Fruit fly (Drosophila melanogaster): ENCODE results near the gene HDAC11.

Gene HDAC11

DNA sequence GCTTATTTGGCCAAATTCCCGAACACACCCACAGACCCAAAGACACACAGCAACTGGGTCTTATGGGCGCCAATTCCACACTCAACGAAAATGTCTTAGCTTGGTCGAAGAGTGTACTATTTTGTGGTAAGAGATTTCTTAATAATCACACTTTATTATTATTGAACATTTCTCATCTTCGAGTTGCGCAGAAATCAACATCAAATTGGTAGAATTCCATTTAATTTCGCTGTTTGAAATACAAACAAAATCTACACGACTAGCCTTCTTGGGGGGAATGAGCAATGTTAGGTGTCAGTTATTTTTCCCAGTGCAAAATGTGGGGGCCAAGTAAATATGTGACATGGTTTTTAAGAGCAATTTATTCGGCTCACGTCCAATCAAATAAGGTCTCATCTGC is 34.9 kb upstream of the HDAC11 start (continued):
- TF ChIP-seq CG30403 (GFP tag; optimal IDR thresholded peaks at IDR 0.05) = peak; percentile 13
- TF ChIP-seq CG12236 (GFP tag; optimal IDR thresholded peaks at IDR 0.05) = no peak
- no peak for TF ChIP-seq scrt (GFP tag; optimal IDR thresholded peaks at IDR 0.05)
- no peak for TF ChIP-seq mam (GFP tag; optimal IDR thresholded peaks at IDR 0.05)
- no peak for TF ChIP-seq CG33557 (GFP tag; optimal IDR thresholded peaks at IDR 0.05)
- TF ChIP-seq CG10565 (GFP tag; optimal IDR thresholded peaks at IDR 0.05) = no peak

DNA sequence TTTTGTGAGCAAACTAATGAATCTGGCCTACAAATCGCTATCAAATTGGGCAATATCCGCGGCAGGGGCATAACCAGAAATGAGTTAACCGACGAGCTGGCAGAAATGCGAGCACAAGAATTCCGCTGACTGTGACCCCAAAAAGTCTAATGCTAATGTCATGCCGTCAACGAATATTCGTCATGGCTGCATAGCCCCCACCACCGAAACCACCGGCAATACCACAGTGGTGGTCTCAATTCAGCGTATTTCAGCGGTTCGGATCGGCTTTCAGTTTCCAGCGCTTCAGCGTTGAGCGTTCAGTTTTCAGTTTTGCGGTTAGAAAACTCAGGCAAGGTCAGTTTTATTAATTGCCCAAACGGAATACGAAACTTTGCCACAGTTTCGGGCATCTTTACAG is 34.2 kb upstream of the HDAC11 start:
- TF ChIP-seq ac (GFP tag; optimal IDR thresholded peaks at IDR 0.05) (no peak), CG1792 (GFP tag; optimal IDR thresholded peaks at IDR 0.05) (no peak)

DNA sequence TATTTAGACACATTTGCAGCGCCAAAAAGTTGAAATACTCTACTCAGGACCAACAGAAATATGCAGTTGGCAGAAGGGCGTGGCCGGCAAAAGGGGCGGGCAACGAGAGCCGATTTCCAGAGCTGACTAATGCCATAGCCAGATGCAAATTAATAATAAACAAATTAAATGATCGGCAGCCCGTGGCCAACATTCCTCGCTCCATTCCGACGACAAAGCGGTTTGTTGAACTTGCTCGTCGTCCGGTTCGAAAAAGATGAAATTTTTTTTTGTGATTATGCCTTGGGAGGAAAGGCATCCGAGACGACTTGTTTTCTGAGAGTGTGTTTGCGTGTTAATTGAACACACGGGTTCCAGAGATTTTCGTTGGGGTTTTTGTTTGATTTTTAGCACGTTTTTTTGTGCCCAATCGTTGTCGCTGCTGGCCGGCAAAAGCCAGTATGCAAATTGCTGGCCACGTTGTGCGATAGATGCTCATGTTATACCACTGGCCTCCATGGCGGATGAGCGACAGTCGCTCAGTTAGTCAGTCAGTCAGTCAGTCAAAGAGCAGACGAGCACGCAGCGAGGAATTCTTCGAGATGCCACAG is 33.4 kb upstream of the HDAC11 start:
- TF ChIP-seq Sry-β (GFP tag; optimal IDR thresholded peaks at IDR 0.05) = no peak
- TF ChIP-seq esg (GFP tag; conservative IDR thresholded peaks at IDR 0.05) = no peak
- peak; percentile 96 for TF ChIP-seq sd (tag; optimal IDR thresholded peaks at IDR 0.05)
- no peak for TF ChIP-seq CG12659 (GFP tag; optimal IDR thresholded peaks at IDR 0.05)
- no peak for TF ChIP-seq lbe (GFP tag; optimal IDR thresholded peaks at IDR 0.05)
- no peak for TF ChIP-seq disco-r (GFP tag; optimal IDR thresholded peaks at IDR 0.05)
- no peak for TF ChIP-seq HLHmδ (GFP tag; optimal IDR thresholded peaks at IDR 0.05)
- TF ChIP-seq CG18764 (GFP tag; optimal IDR thresholded peaks at IDR 0.05) = no peak
- no peak for TF ChIP-seq ab (GFP tag; optimal IDR thresholded peaks at IDR 0.05)
- TF ChIP-seq CG31224 (GFP tag; IDR thresholded peaks at IDR 0.05) = no peak
- TF ChIP-seq cato (GFP tag; optimal IDR thresholded peaks at IDR 0.05; ENCODE audit: borderline replicate concordance) = no peak
- no peak for TF ChIP-seq CG34224 (GFP tag; IDR thresholded peaks at IDR 0.05; ENCODE audit: partially characterized antibody)
- TF ChIP-seq CG42726 (GFP tag; IDR thresholded peaks at IDR 0.05; ENCODE audit: partially characterized antibody) = no peak
- TF ChIP-seq CG17829 (tag; optimal IDR thresholded peaks at IDR 0.05) = no peak
- no peak for TF ChIP-seq Dad (GFP tag; optimal IDR thresholded peaks at IDR 0.05)
- TF ChIP-seq Ets65A (GFP tag) = peak; percentile 39
- TF ChIP-seq CG2116 (GFP tag; optimal IDR thresholded peaks at IDR 0.05) = no peak
- no peak for TF ChIP-seq CG4730 (GFP tag; IDR thresholded peaks at IDR 0.05)
- no peak for TF ChIP-seq phol (tag; optimal IDR thresholded peaks at IDR 0.05)
- 0 out of 4 replicates have a peak, but pooled peaks have one; percentile 70 for TF ChIP-seq chinmo (GFP tag; IDR thresholded peaks at IDR 0.05; ENCODE audit: partially characterized antibody)
- no peak for TF ChIP-seq gcm (GFP tag; optimal IDR thresholded peaks at IDR 0.05)
- TF ChIP-seq Xbp1 (GFP tag; optimal IDR thresholded peaks at IDR 0.05) = no peak
- peak; percentile 49 for TF ChIP-seq CG8281 (tag; optimal IDR thresholded peaks at IDR 0.05)
- no peak for TF ChIP-seq nerfin-1 (tag; optimal IDR thresholded peaks at IDR 0.05)
- TF ChIP-seq Pdp1 (GFP tag; optimal IDR thresholded peaks at IDR 0.05) = peak in 1 of 2 experiments; percentile 20
- no peak for TF ChIP-seq CG3163 (GFP tag; optimal IDR thresholded peaks at IDR 0.05)
- TF ChIP-seq gfzf (GFP tag; optimal IDR thresholded peaks at IDR 0.05) = no peak
- TF ChIP-seq aop (GFP tag; IDR thresholded peaks at IDR 0.05) = no peak
- no peak for TF ChIP-seq fd96Cb (tag; optimal IDR thresholded peaks at IDR 0.05)
- no peak for TF ChIP-seq CG16779 (GFP tag; IDR thresholded peaks at IDR 0.05)
- no peak for TF ChIP-seq gro (GFP tag; optimal IDR thresholded peaks at IDR 0.05)
- no peak for TF ChIP-seq jumu (GFP tag; optimal IDR thresholded peaks at IDR 0.05)
- TF ChIP-seq Gug (GFP tag; IDR thresholded peaks at IDR 0.05) = no peak
- no peak for TF ChIP-seq Stat92E (GFP tag; optimal IDR thresholded peaks at IDR 0.05)
- no peak for TF ChIP-seq CG4282 (GFP tag; optimal IDR thresholded peaks at IDR 0.05)
- no peak for TF ChIP-seq HLH54F (GFP tag; optimal IDR thresholded peaks at IDR 0.05)
- TF ChIP-seq unc-4 (GFP tag; IDR thresholded peaks at IDR 0.05; ENCODE audit: partially characterized antibody) = no peak
- TF ChIP-seq CG11085 (GFP tag; IDR thresholded peaks at IDR 0.05) = no peak
- no peak for TF ChIP-seq sr (GFP tag; IDR thresholded peaks at IDR 0.05)
